Worm (Caenorhabditis elegans) whole organism, late embryonic: ENCODE measurements around the gene ttyh-1.

Experiments used
- F13H6.1 ChIP-seq: sonication (generic microtip); optimal IDR thresholded peaks from 2 replicates; lab custom pipeline; 2016; ENCODE audit warnings: missing genetic modification characterization, missing compliant biosample characterization
- K02D7.2 ChIP-seq: sonication (generic microtip); optimal IDR thresholded peaks from 2 replicates; lab custom pipeline; 2017; ENCODE audit warnings: mild to moderate bottlenecking, missing genetic modification characterization, missing compliant biosample characterization
- K09A11.1 ChIP-seq: sonication (generic microtip); optimal IDR thresholded peaks from 2 replicates; lab custom pipeline; 2017; ENCODE audit warnings: antibody characterized with exemption, mild to moderate bottlenecking, missing genetic modification characterization, missing compliant biosample characterization; ENCODE audit not compliant: insufficient read depth
- T23F11.4 ChIP-seq: fragments of 200-800 bp; sonication (Bioruptor generic); optimal IDR thresholded peaks from 2 replicates; lab custom pipeline; 2018; ENCODE audit warnings: mild to moderate bottlenecking, missing genetic modification characterization, missing compliant biosample characterization
- Y22D7AL.16 ChIP-seq: sonication (generic microtip); optimal IDR thresholded peaks from 2 replicates; lab custom pipeline; 2016; ENCODE audit warnings: missing genetic modification characterization, missing compliant biosample characterization
- ceh-18 ChIP-seq: sonication (generic microtip); optimal IDR thresholded peaks from 2 replicates; lab custom pipeline; 2016; ENCODE audit warnings: missing genetic modification characterization, missing compliant biosample characterization
- ceh-19 ChIP-seq: fragments of 200-800 bp; sonication (Bioruptor generic); optimal IDR thresholded peaks from 2 replicates; lab custom pipeline; 2018; ENCODE audit warnings: mild to moderate bottlenecking, missing genetic modification characterization, missing compliant biosample characterization
- ceh-2 ChIP-seq: sonication (generic microtip); optimal IDR thresholded peaks from 2 replicates; lab custom pipeline; 2016; ENCODE audit warnings: missing genotype, missing genetic modification characterization, missing compliant biosample characterization
- ceh-30 ChIP-seq: fragments of 150-350 bp; optimal IDR thresholded peaks from 2 replicates; lab custom pipeline; 2014; ENCODE audit warnings: missing biosample characterization, missing genetic modification characterization
- ceh-31 ChIP-seq: sonication (generic microtip); optimal IDR thresholded peaks from 2 replicates; lab custom pipeline; 2016; ENCODE audit warnings: missing genetic modification characterization, missing compliant biosample characterization
- ceh-34 ChIP-seq: sonication (generic microtip); optimal IDR thresholded peaks from 2 replicates; lab custom pipeline; 2016; ENCODE audit warnings: mild to moderate bottlenecking, missing genetic modification characterization, missing compliant biosample characterization
- ceh-48 ChIP-seq: sonication (generic microtip); optimal IDR thresholded peaks from 2 replicates; lab custom pipeline; 2016; ENCODE audit warnings: missing genetic modification characterization, inconsistent platforms, missing compliant biosample characterization
- ceh-6 ChIP-seq: fragments of 200-800 bp; sonication (Bioruptor generic); optimal IDR thresholded peaks from 2 replicates; lab custom pipeline; 2018; ENCODE audit warnings: mild to moderate bottlenecking, missing genetic modification characterization, missing compliant biosample characterization
- dve-1 ChIP-seq: sonication (generic microtip); optimal IDR thresholded peaks from 2 replicates; lab custom pipeline; 2017; ENCODE audit warnings: antibody characterized with exemption, mild to moderate bottlenecking, missing genetic modification characterization, missing compliant biosample characterization
- elt-2 ChIP-seq: sonication (generic microtip); optimal IDR thresholded peaks from 2 replicates; lab custom pipeline; 2016; ENCODE audit warnings: missing genetic modification reagents, missing genetic modification characterization, missing compliant biosample characterization
- elt-4 ChIP-seq: sonication (generic microtip); optimal IDR thresholded peaks from 2 replicates; lab custom pipeline; 2016; ENCODE audit warnings: missing genetic modification characterization, missing compliant biosample characterization
- fax-1 ChIP-seq: sonication (generic microtip); optimal IDR thresholded peaks from 2 replicates; lab custom pipeline; 2016; ENCODE audit warnings: missing genotype, missing genetic modification characterization, missing compliant biosample characterization
- fkh-6 ChIP-seq: sonication (generic microtip); optimal IDR thresholded peaks from 2 replicates; lab custom pipeline; 2016; ENCODE audit warnings: missing genetic modification characterization, missing compliant biosample characterization
- gmeb-2 ChIP-seq: sonication (generic microtip); optimal IDR thresholded peaks from 2 replicates; lab custom pipeline; 2016; ENCODE audit warnings: missing genetic modification characterization, inconsistent platforms, missing compliant biosample characterization
- hlh-13 ChIP-seq: fragments of 200-800 bp; sonication (Bioruptor generic); optimal IDR thresholded peaks from 2 replicates; lab custom pipeline; 2018; ENCODE audit warnings: mild to moderate bottlenecking, missing genetic modification characterization, missing compliant biosample characterization
- hlh-8 ChIP-seq: sonication (generic microtip); optimal IDR thresholded peaks from 2 replicates; lab custom pipeline; 2016; ENCODE audit warnings: missing genotype, missing genetic modification characterization, missing compliant biosample characterization
- nhr-11 ChIP-seq: fragments of 150-350 bp; optimal IDR thresholded peaks from 2 replicates; lab custom pipeline; 2014; ENCODE audit warnings: missing biosample characterization, missing genetic modification characterization
- odd-2 ChIP-seq: sonication (generic microtip); optimal IDR thresholded peaks from 2 replicates; lab custom pipeline; 2017; ENCODE audit warnings: antibody characterized with exemption, mild to moderate bottlenecking, missing genetic modification characterization, missing compliant biosample characterization
- pax-1 ChIP-seq: fragments of 150-350 bp; optimal IDR thresholded peaks from 2 replicates; lab custom pipeline; 2014; ENCODE audit warnings: missing biosample characterization, missing genetic modification characterization
- pha-4 ChIP-seq: fragments of 150-350 bp; optimal IDR thresholded peaks from 2 replicates; lab custom pipeline; 2018; ENCODE audit warnings: missing biosample characterization, missing genetic modification reagents, missing genetic modification characterization
- pqm-1 ChIP-seq: sonication (generic microtip); optimal IDR thresholded peaks from 2 replicates; lab custom pipeline; 2016; ENCODE audit warnings: missing genetic modification characterization, missing compliant biosample characterization
- ref-2 ChIP-seq: sonication (generic microtip); optimal IDR thresholded peaks from 2 replicates; lab custom pipeline; 2016; ENCODE audit warnings: missing genetic modification characterization, missing compliant biosample characterization
- rnt-1 ChIP-seq: sonication (generic microtip); optimal IDR thresholded peaks from 2 replicates; lab custom pipeline; 2016; ENCODE audit warnings: missing genetic modification characterization, missing compliant biosample characterization
- sox-4 ChIP-seq: sonication (generic microtip); optimal IDR thresholded peaks from 2 replicates; lab custom pipeline; 2017; ENCODE audit warnings: mild to moderate bottlenecking, missing genetic modification characterization, inconsistent platforms, missing compliant biosample characterization
- syd-9 ChIP-seq: sonication (generic microtip); optimal IDR thresholded peaks from 2 replicates; lab custom pipeline; 2016; ENCODE audit warnings: mild to moderate bottlenecking, missing genetic modification characterization, moderate library complexity, missing compliant biosample characterization
- tbx-2 ChIP-seq: sonication (generic microtip); optimal IDR thresholded peaks from 2 replicates; lab custom pipeline; 2016; ENCODE audit warnings: missing genetic modification characterization, missing compliant biosample characterization
- tbx-7 ChIP-seq: sonication (generic microtip); optimal IDR thresholded peaks from 2 replicates; lab custom pipeline; 2016; ENCODE audit warnings: missing genotype, missing genetic modification characterization, missing compliant biosample characterization
- unc-42 ChIP-seq: sonication (generic microtip); optimal IDR thresholded peaks from 2 replicates; lab custom pipeline; 2016; ENCODE audit warnings: missing genotype, missing genetic modification characterization, missing compliant biosample characterization
- unc-55 ChIP-seq: sonication (generic microtip); optimal IDR thresholded peaks from 2 replicates; lab custom pipeline; 2017; ENCODE audit warnings: missing biosample characterization, missing genetic modification reagents, missing genetic modification characterization

Gene ttyh-1

DNA sequence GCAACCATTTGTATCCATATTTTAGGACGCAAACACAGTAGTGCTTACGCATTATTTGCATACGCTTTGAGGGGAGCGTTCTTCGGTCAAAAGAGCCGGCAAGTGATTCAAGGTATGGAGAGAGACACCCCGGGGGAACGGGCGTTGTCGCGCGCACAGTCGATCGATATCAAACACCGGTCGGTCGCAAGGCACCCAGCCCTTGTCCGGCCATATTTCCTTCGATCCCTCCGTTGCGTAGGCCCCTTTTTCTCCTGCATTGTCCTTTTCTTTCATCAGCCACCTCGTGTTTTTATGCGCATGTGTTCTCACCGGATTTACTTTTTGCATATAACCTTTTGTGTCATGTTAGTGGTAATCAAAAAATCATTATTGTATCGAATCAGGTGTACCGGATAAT, 2.5 kb upstream of the ttyh-1 start:
- peak; percentile 10 for TF ChIP-seq ref-2 (tag; lab: Kevin White, UChicago)
- TF ChIP-seq rnt-1 (tag; lab: Kevin White, UChicago), result no peak
- TF ChIP-seq ceh-48 (tag; lab: Kevin White, UChicago), result peak; percentile 38

DNA sequence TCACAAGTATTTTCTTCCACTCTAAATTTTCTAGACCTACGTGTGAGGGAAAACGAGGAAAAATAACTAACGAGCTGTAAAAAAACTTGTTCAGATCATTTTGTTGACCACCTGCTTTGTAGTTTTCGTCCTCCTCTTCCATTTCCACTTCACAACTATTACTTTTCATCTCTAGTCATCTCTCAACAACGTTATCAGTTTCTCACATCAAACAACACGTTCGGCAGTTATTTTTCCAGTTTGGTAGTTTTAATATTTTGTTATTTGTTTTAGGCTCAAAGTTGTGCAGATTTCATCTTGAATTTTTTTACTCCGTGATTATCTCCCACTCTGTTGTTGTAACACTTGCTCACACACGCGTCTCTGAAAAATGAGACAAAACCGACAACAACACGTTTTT, 1.4 kb upstream of the ttyh-1 start:
- TF ChIP-seq K09A11.1 (tag; lab: Kevin White, UChicago) (no peak), hlh-13 (GFP tag; lab: Kevin White, UChicago) (no peak), unc-42 (tag; lab: Kevin White, UChicago) (no peak), ceh-34 (tag; lab: Kevin White, UChicago) (no peak), syd-9 (tag; lab: Kevin White, UChicago) (no peak), nhr-11 (tag; lab: Kevin White, UChicago) (no peak), ceh-18 (no peak), ceh-31 (no peak), pha-4 (tag; lab: Kevin White, UChicago) (no peak), Y22D7AL.16 (tag; lab: Kevin White, UChicago) (no peak), odd-2 (tag; lab: Kevin White, UChicago) (no peak), F13H6.1 (tag; lab: Kevin White, UChicago) (no peak)
- TF ChIP-seq, all 69 proteins: peak for 0

DNA sequence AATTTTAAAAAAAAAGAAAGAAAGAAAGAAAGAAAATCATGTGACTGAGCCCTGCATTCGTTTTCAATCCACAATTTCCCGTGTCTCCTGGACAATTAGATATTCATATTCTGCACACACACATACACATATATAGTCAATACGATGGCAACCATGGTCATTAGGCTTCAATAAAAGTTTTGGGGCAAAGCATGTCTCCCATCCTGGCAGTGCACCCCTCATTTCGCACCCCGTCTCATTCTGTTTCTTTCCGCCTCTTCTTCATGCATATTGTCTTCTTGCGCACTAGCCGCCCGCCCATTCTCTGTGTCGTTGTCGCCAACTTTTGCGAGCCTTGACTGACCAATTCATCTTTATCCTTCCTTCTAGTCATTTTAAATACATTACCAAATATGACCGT, 877 bp upstream of the ttyh-1 start:
- TF ChIP-seq ceh-6 (GFP tag; lab: Kevin White, UChicago), result no peak
- peak; percentile 25 for TF ChIP-seq tbx-2 (tag; lab: Kevin White, UChicago)
- peak; percentile 78 for TF ChIP-seq unc-42 (tag; lab: Kevin White, UChicago)
- no peak for TF ChIP-seq gmeb-2 (tag; lab: Kevin White, UChicago)
- peak; percentile 2 for TF ChIP-seq unc-55 (GFP tag; lab: Kevin White, UChicago)
- peak; percentile 67 for TF ChIP-seq ceh-31
- peak; percentile 26 for TF ChIP-seq ref-2 (tag; lab: Kevin White, UChicago)

DNA sequence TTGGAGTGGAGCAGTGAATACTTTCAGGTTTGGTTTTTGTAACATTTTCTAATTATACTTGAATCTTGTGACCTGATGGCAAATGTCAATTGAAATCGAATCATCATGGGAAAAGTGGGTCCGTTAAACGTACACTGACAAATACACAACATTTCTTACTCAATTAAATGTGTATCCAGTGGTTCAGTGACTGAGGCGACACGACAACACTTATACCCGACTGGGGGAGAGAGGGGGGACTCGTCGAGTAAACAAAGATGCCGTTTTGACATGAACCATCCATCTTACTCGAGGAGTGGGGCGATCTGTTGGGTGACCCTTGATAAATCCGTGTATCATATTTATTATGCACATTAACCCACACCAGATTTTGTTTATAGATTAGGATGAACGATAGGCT, 328 bp downstream of the ttyh-1 start:
- TF ChIP-seq tbx-2 (tag; lab: Kevin White, UChicago) (peak; percentile 29), dve-1 (tag; lab: Kevin White, UChicago) (no peak), unc-42 (tag; lab: Kevin White, UChicago) (peak; percentile 54), unc-55 (GFP tag; lab: Kevin White, UChicago) (peak; percentile 54), hlh-8 (no peak)
- TF ChIP-seq, all 69 proteins: peak for 3

DNA sequence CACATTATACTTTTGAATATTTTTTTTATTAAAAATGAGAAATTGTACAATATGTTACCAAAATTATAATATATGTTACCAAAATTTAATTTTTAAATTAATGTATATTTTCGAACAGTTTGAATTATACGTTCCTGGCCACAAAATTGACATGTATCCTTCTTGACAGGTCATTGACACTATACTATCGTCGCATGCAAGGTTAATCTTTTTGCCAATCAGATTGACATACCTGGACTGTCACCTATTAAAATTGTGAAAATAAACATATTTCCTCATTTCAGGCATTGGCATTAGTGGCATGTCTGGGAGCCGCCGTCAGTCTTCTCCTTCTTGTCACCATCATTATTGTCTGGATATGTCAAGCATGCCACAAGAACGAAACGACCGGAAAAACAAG, 1.6 kb downstream of the ttyh-1 start:
- no peak for TF ChIP-seq F13H6.1 (tag; lab: Kevin White, UChicago)
- no peak for TF ChIP-seq rnt-1 (tag; lab: Kevin White, UChicago)
- no peak for TF ChIP-seq pqm-1
- TF ChIP-seq ceh-30, result no peak
- TF ChIP-seq unc-42 (tag; lab: Kevin White, UChicago), result no peak
- no peak for TF ChIP-seq tbx-7
- TF ChIP-seq T23F11.4 (GFP tag; lab: Kevin White, UChicago), result no peak
- no peak for TF ChIP-seq ceh-19 (GFP tag; lab: Kevin White, UChicago)
- no peak for TF ChIP-seq elt-4 (tag; lab: Kevin White, UChicago)
- no peak for TF ChIP-seq hlh-13 (GFP tag; lab: Kevin White, UChicago)
- no peak for TF ChIP-seq fkh-6 (tag; lab: Kevin White, UChicago)
- TF ChIP-seq fax-1, result no peak
- TF ChIP-seq ceh-2, result no peak
- TF ChIP-seq ceh-18, result no peak
- no peak for TF ChIP-seq sox-4 (tag; lab: Kevin White, UChicago)
- TF ChIP-seq elt-2 (tag; lab: Kevin White, UChicago), result no peak
- TF ChIP-seq ceh-48 (tag; lab: Kevin White, UChicago), result no peak
- no peak for TF ChIP-seq ceh-34 (tag; lab: Kevin White, UChicago)
- no peak for TF ChIP-seq K02D7.2 (tag; lab: Kevin White, UChicago)
- TF ChIP-seq pax-1 (tag; lab: Kevin White, UChicago), result no peak
